Fruit fly (Drosophila melanogaster) whole organism: ENCODE data around the gene spidey.

Experiments
- Dll ChIP-seq: fragments of >200 bp; optimal IDR thresholded peaks from 2 replicates; lab custom pipeline; 2017
- EcR ChIP-seq, 2 experiments: fragments of >200 bp; optimal IDR thresholded peaks; 2 replicates each; lab custom pipeline; 2017; ENCODE audit warnings: missing biosample characterization in 2 of 2, missing genetic modification characterization in 2 of 2, missing genetic modification reagents in 2 of 2
- psq ChIP-seq: fragments of >200 bp; optimal IDR thresholded peaks from 2 replicates; lab custom pipeline; 2017

DNA sequence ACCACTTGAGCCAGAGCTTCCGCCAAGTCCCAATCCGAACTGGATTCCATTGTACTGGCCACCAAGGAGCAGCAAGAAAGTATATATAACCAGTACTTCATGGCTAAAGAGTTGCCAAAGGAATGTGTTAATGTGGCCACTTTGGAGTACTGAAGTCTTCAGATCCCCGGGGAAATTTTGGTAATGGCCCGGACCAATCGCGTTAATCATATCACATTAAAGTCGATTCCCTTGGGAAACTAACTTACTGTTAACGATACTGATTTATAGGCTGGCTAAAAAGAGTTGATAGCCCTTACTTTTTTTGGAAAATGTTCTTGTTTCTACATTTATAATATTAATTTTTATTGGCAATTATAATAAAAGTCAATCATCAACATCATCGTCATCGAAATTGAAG lies 41.9 kb upstream of the spidey start, which contains the start of gene Ir7b:
- TF ChIP-seq psq (lab: Kevin White, UChicago) (no peak), Dll (lab: Kevin White, UChicago) (no peak), EcR (GFP tag; optimal IDR thresholded peaks at IDR 0.05; lab: Kevin White, UChicago) (no peak)
